Fruit fly (Drosophila melanogaster) whole organism, pupa: ENCODE measurements around the gene Art6.

Experiments
- CG4496 ChIP-seq: fragments of 200-800 bp; sonication (Bioruptor generic); IDR thresholded peaks from 3 replicates; pipeline ENCODE4 v1.3.6; 2022; ENCODE audit warnings: missing biosample characterization, missing genetic modification characterization
- Ets98B ChIP-seq: fragments of 200-800 bp; sonication (Bioruptor generic); IDR thresholded peaks from 2 replicates; pipeline ENCODE4 v1.3.6; 2022; ENCODE audit warnings: missing biosample characterization, missing genetic modification characterization

DNA sequence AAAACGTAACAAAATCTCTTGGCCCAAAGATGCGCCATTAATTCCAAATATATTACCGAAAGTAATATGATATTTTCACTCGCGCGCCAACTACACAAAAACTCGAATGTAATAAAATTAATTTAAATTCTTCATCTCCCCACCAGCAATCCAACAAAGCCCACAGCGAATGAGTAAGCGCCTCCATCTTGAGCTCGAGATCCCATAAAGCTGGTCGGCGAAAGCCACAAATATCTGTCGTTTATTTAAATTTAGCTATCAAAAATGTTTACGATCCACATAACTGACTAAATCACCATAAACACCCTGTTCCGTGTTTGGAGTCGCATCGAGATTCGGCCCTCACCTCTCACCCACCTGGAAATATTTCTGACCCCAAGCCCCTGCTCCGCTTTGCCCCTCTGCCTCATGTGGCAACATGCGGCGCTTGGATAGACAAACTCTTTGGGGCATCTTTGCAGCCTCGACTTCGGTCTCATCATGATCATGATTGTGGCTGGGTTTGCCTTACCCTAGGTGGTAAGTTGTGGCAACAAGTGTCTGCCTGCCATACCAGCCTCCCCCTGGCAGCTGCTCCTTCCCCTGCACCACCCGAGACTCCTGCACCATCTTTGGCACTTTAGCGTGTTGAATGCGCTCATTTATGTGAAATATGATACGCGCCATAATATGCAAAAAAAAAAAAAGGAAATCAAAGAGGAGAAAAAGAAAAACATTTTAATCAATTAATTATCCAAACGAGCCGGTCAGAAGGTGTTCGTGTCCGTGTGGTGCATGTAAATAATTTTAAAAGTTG lies 33.4 kb downstream of the Art6 start:
- TF ChIP-seq Ets98B (GFP tag; lab: Robert Waterston, UW) (no peak), CG4496 (GFP tag; lab: Robert Waterston, UW) (no peak)
